Worm (Caenorhabditis elegans): ENCODE measurements around the gene perm-1.

ce11 chrII:7851480-7851879 is 29.1 kb upstream of the perm-1 start:
- TF ChIP-seq aha-1 (tag; optimal IDR thresholded peaks at IDR 0.05) (no peak), mdl-1 (tag; optimal IDR thresholded peaks at IDR 0.05) (no peak), lir-3 (tag; optimal IDR thresholded peaks at IDR 0.05; ENCODE audit: poor library complexity) (no peak), lin-39 (tag; optimal IDR thresholded peaks at IDR 0.05) (no peak), C04F5.9 (tag; optimal IDR thresholded peaks at IDR 0.05) (no peak), fkh-4 (tag; optimal IDR thresholded peaks at IDR 0.05; ENCODE audit: borderline replicate concordance) (no peak), tbx-2 (tag; optimal IDR thresholded peaks at IDR 0.05) (no peak), zag-1 (tag; optimal IDR thresholded peaks at IDR 0.05) (no peak), irx-1 (tag; optimal IDR thresholded peaks at IDR 0.05) (no peak), skn-1 (tag; optimal IDR thresholded peaks at IDR 0.05) (no peak), nhr-11 (tag; optimal IDR thresholded peaks at IDR 0.05) (no peak), egl-27 (tag; optimal IDR thresholded peaks at IDR 0.05) (no peak), ama-1 (optimal IDR thresholded peaks at IDR 0.05) (no peak)

Data from whole organism, L1 larva.